Fruit fly (Drosophila melanogaster): ENCODE results near the gene CG11656.

DNA sequence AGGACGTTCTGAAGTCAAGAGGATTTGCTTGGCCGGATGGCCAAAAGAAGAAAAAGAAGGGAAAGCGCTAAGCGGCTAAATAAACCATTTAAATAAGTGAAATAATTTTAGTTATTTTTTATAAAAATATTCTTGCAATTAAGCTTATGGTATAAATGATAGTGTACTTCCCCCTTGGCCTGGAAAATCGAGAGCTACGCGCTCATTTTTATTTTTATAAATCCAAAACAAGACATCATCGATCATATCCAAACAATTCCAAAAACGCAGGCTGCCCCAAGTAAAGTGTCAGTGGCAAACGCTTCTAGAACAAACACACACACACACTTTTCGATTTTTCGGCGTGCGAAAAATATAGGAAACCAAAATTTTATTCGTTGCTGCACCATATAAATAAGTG is 34.8 kb downstream of the CG11656 start, which contains the start of gene Hsc70-2:
- TF ChIP-seq psq (optimal IDR thresholded peaks at IDR 0.05) (no peak), h (optimal IDR thresholded peaks at IDR 0.05) (no peak), ttk (optimal IDR thresholded peaks at IDR 0.05) (no peak)
